Worm (Caenorhabditis elegans) whole organism, L1 larva: Measurements from ENCODE around the gene pot-1.
A peak's percentile ranks its signal among the peaks of the same experiment; 100 is the strongest.

ENCODE experiments used
- Y116A8C.19 ChIP-seq: sonication (generic microtip); optimal IDR thresholded peaks from 2 replicates; lab custom pipeline; 2016; ENCODE audit warnings: missing compliant biosample characterization, missing genetic modification characterization, borderline replicate concordance
- aha-1 ChIP-seq: fragments of 150-350 bp; optimal IDR thresholded peaks from 2 replicates; lab custom pipeline; 2014; ENCODE audit warnings: missing biosample characterization, missing genetic modification characterization
- ama-1 ChIP-seq: fragments of 150-350 bp; optimal IDR thresholded peaks from 2 replicates; lab custom pipeline; 2014
- ceh-8 ChIP-seq: fragments of 200-800 bp; sonication (Bioruptor generic); optimal IDR thresholded peaks from 2 replicates; lab custom pipeline; 2018; ENCODE audit warnings: mild to moderate bottlenecking, missing genetic modification characterization, moderate library complexity, missing compliant biosample characterization
- ces-1 ChIP-seq: fragments of 150-350 bp; optimal IDR thresholded peaks from 2 replicates; lab custom pipeline; 2014; ENCODE audit warnings: missing biosample characterization, missing genetic modification reagents, missing genetic modification characterization
- dpl-1 ChIP-seq, 3 experiments: fragments of 150-350 bp in 2 of 3; sonication (generic microtip) in 1 of 3; optimal IDR thresholded peaks; 2 replicates each; lab custom pipeline; 2014 to 2017; ENCODE audit warnings: missing biosample characterization in 3 of 3, missing genetic modification characterization in 3 of 3, missing genetic modification reagents in 3 of 3
- dsc-1 ChIP-seq: sonication (generic microtip); optimal IDR thresholded peaks from 2 replicates; lab custom pipeline; 2016; ENCODE audit warnings: mild to moderate bottlenecking, missing genetic modification characterization, missing compliant biosample characterization
- efl-1 ChIP-seq, 4 experiments: fragments of 150-350 bp; optimal IDR thresholded peaks in 3 of 4; peaks in 1 of 4; 1 replicate in 1 of 4; 2 replicates in 3 of 4; lab custom pipeline; 2014; ENCODE audit warnings: missing biosample characterization in 2 of 4, missing genetic modification characterization in 2 of 4, missing genetic modification reagents in 2 of 4
- efl-3 ChIP-seq: fragments of 200-800 bp; sonication (Bioruptor generic); optimal IDR thresholded peaks from 2 replicates; lab custom pipeline; 2018; ENCODE audit warnings: mild to moderate bottlenecking, missing genetic modification characterization, missing compliant biosample characterization
- egl-27 ChIP-seq, 2 experiments: fragments of 150-350 bp in 1 of 2; sonication (generic microtip); optimal IDR thresholded peaks; 3 replicates each; lab custom pipeline; 2017 to 2018; ENCODE audit warnings: missing biosample characterization in 2 of 2, missing genetic modification characterization in 2 of 2, missing genetic modification reagents in 2 of 2
- fkh-10 ChIP-seq: sonication (generic microtip); optimal IDR thresholded peaks from 2 replicates; lab custom pipeline; 2017; ENCODE audit warnings: missing biosample characterization, missing genetic modification reagents, missing genetic modification characterization
- fkh-4 ChIP-seq: sonication (generic microtip); optimal IDR thresholded peaks from 2 replicates; lab custom pipeline; 2016; ENCODE audit warnings: missing compliant biosample characterization, missing genetic modification characterization, borderline replicate concordance
- fos-1 ChIP-seq: fragments of 150-350 bp; optimal IDR thresholded peaks from 2 replicates; lab custom pipeline; 2014; ENCODE audit warnings: missing biosample characterization, missing genetic modification characterization
- hlh-4 ChIP-seq: sonication (generic microtip); optimal IDR thresholded peaks from 2 replicates; lab custom pipeline; 2016; ENCODE audit warnings: mild to moderate bottlenecking, missing genetic modification characterization, missing compliant biosample characterization
- lin-14 ChIP-seq: fragments of 200-800 bp; sonication (Bioruptor generic); optimal IDR thresholded peaks from 2 replicates; lab custom pipeline; 2018; ENCODE audit warnings: mild to moderate bottlenecking, missing genetic modification characterization, moderate library complexity, missing compliant biosample characterization
- lin-35 ChIP-seq, 2 experiments: fragments of 150-350 bp; optimal IDR thresholded peaks; 2 replicates each; lab custom pipeline; 2014; ENCODE audit warnings: missing biosample characterization in 2 of 2, missing genetic modification characterization in 2 of 2, missing genetic modification reagents in 2 of 2
- lsy-2 ChIP-seq, 2 experiments: fragments of 150-350 bp; optimal IDR thresholded peaks; 2 replicates each; lab custom pipeline; 2014; ENCODE audit warnings: missing biosample characterization in 2 of 2, missing genetic modification characterization in 2 of 2
- mdl-1 ChIP-seq, 2 experiments: fragments of 150-350 bp; optimal IDR thresholded peaks; 2 replicates each; lab custom pipeline; 2014 to 2017; ENCODE audit warnings: missing biosample characterization in 2 of 2, missing genetic modification characterization in 2 of 2, inconsistent platforms in 1 of 2
- nhr-11 ChIP-seq: fragments of 150-350 bp; optimal IDR thresholded peaks from 2 replicates; lab custom pipeline; 2014; ENCODE audit warnings: missing biosample characterization, missing genetic modification characterization
- nhr-12 ChIP-seq: sonication (generic microtip); optimal IDR thresholded peaks from 2 replicates; lab custom pipeline; 2017; ENCODE audit warnings: missing biosample characterization, missing genetic modification characterization
- nhr-19 ChIP-seq: fragments of 200-800 bp; sonication (Bioruptor generic); conservative IDR thresholded peaks from 2 replicates; pipeline ENCODE4 v1.3.6; 2022; ENCODE audit warnings: missing genetic modification characterization, missing compliant biosample characterization
- nhr-237 ChIP-seq: fragments of 150-350 bp; optimal IDR thresholded peaks from 2 replicates; lab custom pipeline; 2014; ENCODE audit warnings: missing biosample characterization, missing genetic modification characterization
- nhr-47 ChIP-seq: sonication (generic microtip); optimal IDR thresholded peaks from 2 replicates; lab custom pipeline; 2016; ENCODE audit warnings: mild to moderate bottlenecking, missing genetic modification characterization, moderate library complexity, missing compliant biosample characterization
- nhr-71 ChIP-seq: sonication (generic microtip); optimal IDR thresholded peaks from 2 replicates; lab custom pipeline; 2016; ENCODE audit warnings: mild to moderate bottlenecking, missing genetic modification characterization, moderate library complexity, missing compliant biosample characterization
- nhr-76 ChIP-seq: sonication (generic microtip); optimal IDR thresholded peaks from 2 replicates; lab custom pipeline; 2017; ENCODE audit warnings: missing biosample characterization, missing genetic modification characterization
- nhr-85 ChIP-seq: sonication (generic microtip); peaks from one replicate; lab custom pipeline; 2016; ENCODE audit warnings: missing genetic modification characterization, inconsistent platforms, missing compliant biosample characterization
- nhr-90 ChIP-seq: sonication (generic microtip); optimal IDR thresholded peaks from 2 replicates; lab custom pipeline; 2016; ENCODE audit warnings: mild to moderate bottlenecking, missing genetic modification characterization, missing compliant biosample characterization; ENCODE audit not compliant: poor library complexity
- pax-3 ChIP-seq: fragments of 200-800 bp; sonication (Bioruptor generic); optimal IDR thresholded peaks from 2 replicates; lab custom pipeline; 2018; ENCODE audit warnings: mild to moderate bottlenecking, missing genetic modification characterization, moderate library complexity, missing compliant biosample characterization
- rnt-1 ChIP-seq: sonication (generic microtip); optimal IDR thresholded peaks from 2 replicates; lab custom pipeline; 2016; ENCODE audit warnings: mild to moderate bottlenecking, missing genetic modification characterization, moderate library complexity, missing compliant biosample characterization
- snu-23 ChIP-seq: sonication (generic microtip); optimal IDR thresholded peaks from 2 replicates; lab custom pipeline; 2016; ENCODE audit warnings: missing genetic modification characterization, missing compliant biosample characterization
- sox-4 ChIP-seq: sonication (generic microtip); optimal IDR thresholded peaks from 2 replicates; lab custom pipeline; 2016; ENCODE audit warnings: missing genetic modification characterization, missing compliant biosample characterization
- sptf-1 ChIP-seq: fragments of 150-350 bp; optimal IDR thresholded peaks from 2 replicates; lab custom pipeline; 2014; ENCODE audit warnings: missing biosample characterization, missing genetic modification characterization
- sup-37 ChIP-seq: fragments of 200-800 bp; sonication (Bioruptor generic); optimal IDR thresholded peaks from 2 replicates; lab custom pipeline; 2018; ENCODE audit warnings: mild to moderate bottlenecking, missing genetic modification characterization, missing compliant biosample characterization
- unc-130 ChIP-seq: fragments of 150-350 bp; optimal IDR thresholded peaks from 2 replicates; lab custom pipeline; 2017; ENCODE audit warnings: missing biosample characterization, missing genetic modification characterization, inconsistent platforms
- unc-30 ChIP-seq: sonication (generic microtip); optimal IDR thresholded peaks from 2 replicates; lab custom pipeline; 2017; ENCODE audit warnings: missing biosample characterization, missing genetic modification characterization
- unc-86 ChIP-seq: sonication (generic microtip); optimal IDR thresholded peaks from 2 replicates; lab custom pipeline; 2016; ENCODE audit warnings: missing genetic modification characterization, missing compliant biosample characterization
- unc-98 ChIP-seq: fragments of 200-800 bp; sonication (Bioruptor generic); IDR thresholded peaks from 2 replicates; pipeline ENCODE4 v1.3.6; 2022; ENCODE audit warnings: missing genetic modification characterization, missing compliant biosample characterization
- xbp-1 ChIP-seq: sonication (generic microtip); optimal IDR thresholded peaks from 2 replicates; lab custom pipeline; 2016; ENCODE audit warnings: missing genetic modification characterization, missing compliant biosample characterization
- zip-4 ChIP-seq: fragments of 200-800 bp; sonication (Bioruptor generic); optimal IDR thresholded peaks from 2 replicates; lab custom pipeline; 2018; ENCODE audit warnings: mild to moderate bottlenecking, missing genetic modification characterization, moderate library complexity, missing compliant biosample characterization

The pot-1 gene

DNA sequence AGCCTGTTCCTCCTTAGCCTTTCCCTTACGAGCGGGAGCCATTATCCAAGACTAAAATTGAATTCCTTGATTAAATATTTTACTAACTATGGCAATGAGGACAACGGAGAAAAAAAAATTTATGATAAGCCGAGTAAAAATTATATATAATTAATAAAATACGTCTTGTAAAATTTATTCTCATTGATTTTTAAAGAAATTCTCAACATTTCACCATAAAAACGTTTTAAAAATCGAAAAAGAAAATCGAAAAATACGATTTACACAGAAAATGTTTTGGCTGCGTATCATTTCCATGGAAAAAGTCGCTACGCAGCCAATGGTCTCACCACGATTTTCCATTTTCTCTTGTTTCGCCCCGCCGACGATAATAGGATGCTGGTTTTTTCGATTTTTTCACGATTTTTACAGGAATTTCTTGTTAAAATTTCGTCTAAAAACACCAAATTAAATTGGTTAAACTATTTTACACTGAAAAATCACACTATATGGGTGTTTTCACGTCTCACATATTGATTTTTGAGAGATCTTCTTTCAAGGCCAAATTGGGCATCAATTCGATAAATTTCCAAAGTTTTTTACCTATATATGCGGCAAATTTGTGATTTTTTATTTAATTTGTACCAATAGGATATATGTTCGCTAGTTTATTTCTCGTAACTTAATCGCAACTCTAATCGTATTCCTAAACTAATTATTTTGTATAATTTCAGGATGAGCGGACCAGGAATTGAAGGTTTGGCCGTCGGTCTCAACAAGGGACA lies 46.2 kb upstream of the pot-1 start, which contains the start of the genes rps-14 and rpl-36 (continued):
- TF ChIP-seq ama-1 (peak; percentile 30), nhr-237 (tag; lab: Kevin White, UChicago) (peak; percentile 74), aha-1 (peak; percentile 77), fkh-4 (tag; lab: Kevin White, UChicago) (peak; percentile 40), unc-30 (tag; lab: Kevin White, UChicago) (no peak), nhr-19 (GFP tag; lab: Robert Waterston, UW) (peak; percentile 92), xbp-1 (tag; lab: Kevin White, UChicago) (peak; percentile 94), sup-37 (no peak), nhr-47 (tag; lab: Kevin White, UChicago) (peak; percentile 92), Y116A8C.19 (tag; lab: Kevin White, UChicago) (no peak), dpl-1 (GFP tag; optimal IDR thresholded peaks at IDR 0.05; lab: Kevin White, UChicago) (peak; percentile 83 to 86 (median 86)), rnt-1 (tag; lab: Kevin White, UChicago) (peak; percentile 90), pax-3 (peak; percentile 72), lin-14 (GFP tag; lab: Kevin White, UChicago) (peak; percentile 92), sptf-1 (tag; lab: Kevin White, UChicago) (no peak), unc-98 (no peak), fkh-10 (GFP tag; lab: Kevin White, UChicago) (peak; percentile 66), nhr-71 (tag; lab: Kevin White, UChicago) (peak; percentile 93), hlh-4 (tag; lab: Kevin White, UChicago) (no peak), lsy-2 (tag; optimal IDR thresholded peaks at IDR 0.05; lab: Kevin White, UChicago) (peak; percentile 95 to 96), unc-130 (peak; percentile 96), mdl-1 (tag; optimal IDR thresholded peaks at IDR 0.05; lab: Kevin White, UChicago) (peak in 1 of 2 experiments; percentile 82), ces-1 (GFP tag; lab: Kevin White, UChicago) (no peak), nhr-11 (tag; lab: Kevin White, UChicago) (peak; percentile 30), nhr-90 (peak; percentile 92), ceh-8 (peak; percentile 67), fos-1 (peak; percentile 84), unc-86 (tag; lab: Kevin White, UChicago) (peak; percentile 80), nhr-12 (no peak), dsc-1 (tag; lab: Kevin White, UChicago) (peak; percentile 89), egl-27 (tag; optimal IDR thresholded peaks at IDR 0.05; lab: Kevin White, UChicago) (peak in 1 of 2 experiments; percentile 59), nhr-76 (tag; lab: Kevin White, UChicago) (no peak), snu-23 (GFP tag; lab: Kevin White, UChicago) (peak; percentile 95)
- TF ChIP-seq, all 84 proteins: peak for 63

DNA sequence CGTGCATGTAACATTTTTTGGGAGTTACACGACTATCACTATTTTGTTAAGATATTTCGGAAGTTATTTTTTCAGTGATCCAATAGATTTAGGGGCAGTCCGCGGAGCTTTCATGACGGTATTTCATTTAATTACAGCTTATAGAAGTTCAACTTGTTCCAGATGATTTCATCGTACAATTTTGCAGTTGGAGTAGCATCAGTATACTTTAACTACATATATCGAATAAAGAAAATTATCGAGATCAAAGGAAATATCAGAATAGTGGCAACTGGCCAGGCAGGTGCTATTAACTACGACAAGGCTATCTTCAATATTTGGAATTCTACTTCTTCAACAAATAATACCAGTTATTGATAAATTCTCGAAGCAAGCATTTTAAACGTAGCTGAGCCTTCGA lies 45.0 kb upstream of the pot-1 start:
- no peak for TF ChIP-seq nhr-11 (tag; lab: Kevin White, UChicago)
- TF ChIP-seq lsy-2 (tag; optimal IDR thresholded peaks at IDR 0.05; lab: Kevin White, UChicago): peak in 1 of 2 experiments; percentile 14
- TF ChIP-seq efl-1 (optimal IDR thresholded peaks at IDR 0.05; lab: Kevin White, UChicago): no peak
- TF ChIP-seq efl-1 (GFP tag; optimal IDR thresholded peaks at IDR 0.05 in 1 of 2; lab: Kevin White, UChicago): peak in 1 of 2 experiments; percentile 85
- TF ChIP-seq nhr-85: peak; percentile 46

DNA sequence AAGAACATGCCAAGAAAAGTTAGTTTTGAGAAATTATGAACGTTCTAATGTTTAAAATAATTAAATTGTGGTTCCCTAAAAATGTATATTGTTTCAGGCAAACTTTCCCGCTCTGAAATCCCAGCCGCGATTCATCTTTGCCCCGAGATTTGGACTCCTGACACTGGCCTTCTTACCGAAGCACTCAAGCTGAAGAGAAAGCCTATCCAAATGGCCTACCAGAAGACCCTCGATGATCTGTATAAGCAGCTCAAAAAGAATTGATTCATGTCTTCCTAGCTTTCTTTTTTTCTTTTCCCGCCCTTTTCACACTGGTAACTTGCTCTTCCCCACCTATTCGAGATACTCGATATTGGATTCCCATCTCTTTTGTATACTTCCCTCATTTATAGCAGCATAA lies 36.6 kb upstream of the pot-1 start:
- TF ChIP-seq lin-35 (GFP tag; optimal IDR thresholded peaks at IDR 0.05; lab: Kevin White, UChicago) (no peak), nhr-237 (tag; lab: Kevin White, UChicago) (no peak), unc-86 (tag; lab: Kevin White, UChicago) (no peak), efl-3 (no peak), sox-4 (tag; lab: Kevin White, UChicago) (no peak), zip-4 (GFP tag; lab: Kevin White, UChicago) (no peak), xbp-1 (tag; lab: Kevin White, UChicago) (no peak)
- TF ChIP-seq, all 84 proteins: peak for 0
